Fruit fly (Drosophila melanogaster): ENCODE data around the gene CG7768.

The CG7768 gene

dm6 chr3L:14177476-14178179, 40.4 kb upstream of the CG7768 start (continued):
- TF ChIP-seq Dp (GFP tag; optimal IDR thresholded peaks at IDR 0.05): no peak
- TF ChIP-seq bab2 (GFP tag; optimal IDR thresholded peaks at IDR 0.05): no peak
- TF ChIP-seq croc (GFP tag; conservative IDR thresholded peaks at IDR 0.05): no peak
- TF ChIP-seq chinmo (GFP tag; IDR thresholded peaks at IDR 0.05; ENCODE audit: partially characterized antibody): peak; percentile 83; the same call in 2 of the 4 replicates
- TF ChIP-seq caup (GFP tag; optimal IDR thresholded peaks at IDR 0.05; ENCODE audit: severe bottlenecking): no peak
- TF ChIP-seq CG31388 (GFP tag; optimal IDR thresholded peaks at IDR 0.05): no peak
- no peak for TF ChIP-seq CG9876 (GFP tag; optimal IDR thresholded peaks at IDR 0.05)
- TF ChIP-seq CG4854 (GFP tag; optimal IDR thresholded peaks at IDR 0.05): no peak
- TF ChIP-seq cwo (GFP tag; optimal IDR thresholded peaks at IDR 0.05): no peak
- peak; percentile 2 for TF ChIP-seq nmo (GFP tag; optimal IDR thresholded peaks at IDR 0.05)

- TF ChIP-seq wor (GFP tag; IDR thresholded peaks at IDR 0.05) (no peak), CG4730 (GFP tag; IDR thresholded peaks at IDR 0.05) (no peak), CG3163 (GFP tag; optimal IDR thresholded peaks at IDR 0.05) (no peak), CG15011 (GFP tag; optimal IDR thresholded peaks at IDR 0.05) (no peak), Deaf1 (tag; optimal IDR thresholded peaks at IDR 0.05) (no peak), NFAT (GFP tag; IDR thresholded peaks at IDR 0.05) (no peak), CG4404 (GFP tag; IDR thresholded peaks at IDR 0.05) (no peak), CG18619 (GFP tag; optimal IDR thresholded peaks at IDR 0.05) (no peak), E2f2 (GFP tag; IDR thresholded peaks at IDR 0.05) (no peak), Mad (GFP tag; optimal IDR thresholded peaks at IDR 0.05) (no peak), NC2β (GFP tag; optimal IDR thresholded peaks at IDR 0.05) (no peak)
These were observed 39.5 kb upstream of the CG7768 start, which contains the start of gene D for dm6 chr3L:14178520-14178919. D (minus strand) TSS chr3L:14178620.

DNA sequence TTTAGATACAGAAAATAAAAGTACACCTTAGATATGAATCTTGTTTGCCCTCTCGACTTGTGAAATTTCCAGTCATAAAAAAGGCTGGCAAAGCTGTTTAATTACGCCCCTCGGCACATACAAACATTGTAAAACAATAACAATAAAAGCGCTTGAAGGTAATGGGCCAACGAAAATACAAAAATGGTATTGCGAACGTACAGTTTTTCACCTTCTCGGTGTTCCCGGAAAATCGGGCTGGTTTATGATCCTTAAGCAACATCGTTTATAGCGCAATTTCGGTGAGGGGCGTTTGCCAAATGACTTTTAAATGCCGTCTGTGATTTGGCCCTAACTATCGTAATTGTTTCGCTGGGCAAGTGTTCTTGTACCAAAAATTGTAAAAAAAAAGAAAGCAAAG, 33.0 kb upstream of the CG7768 start:
- TF ChIP-seq zf30C (GFP tag; optimal IDR thresholded peaks at IDR 0.05) (no peak), tll (GFP tag; optimal IDR thresholded peaks at IDR 0.05) (peak in 1 of 2 experiments; percentile 93), cad (GFP tag; optimal IDR thresholded peaks at IDR 0.05) (peak; percentile 96), CG13624 (GFP tag; optimal IDR thresholded peaks at IDR 0.05) (no peak), tx (GFP tag; optimal IDR thresholded peaks at IDR 0.05) (no peak), zen (tag; optimal IDR thresholded peaks at IDR 0.05) (peak; percentile 92), CG3281 (GFP tag; optimal IDR thresholded peaks at IDR 0.05) (no peak), Doc3 (GFP tag; IDR thresholded peaks at IDR 0.05; ENCODE audit: partially characterized antibody) (no peak), CG7271 (tag; optimal IDR thresholded peaks at IDR 0.05) (peak; percentile 86), CG10321 (GFP tag; IDR thresholded peaks at IDR 0.05) (0 out of 2 replicates have a peak, but pooled peaks have one; percentile 24), lola (GFP tag; optimal IDR thresholded peaks at IDR 0.05) (no peak)

DNA sequence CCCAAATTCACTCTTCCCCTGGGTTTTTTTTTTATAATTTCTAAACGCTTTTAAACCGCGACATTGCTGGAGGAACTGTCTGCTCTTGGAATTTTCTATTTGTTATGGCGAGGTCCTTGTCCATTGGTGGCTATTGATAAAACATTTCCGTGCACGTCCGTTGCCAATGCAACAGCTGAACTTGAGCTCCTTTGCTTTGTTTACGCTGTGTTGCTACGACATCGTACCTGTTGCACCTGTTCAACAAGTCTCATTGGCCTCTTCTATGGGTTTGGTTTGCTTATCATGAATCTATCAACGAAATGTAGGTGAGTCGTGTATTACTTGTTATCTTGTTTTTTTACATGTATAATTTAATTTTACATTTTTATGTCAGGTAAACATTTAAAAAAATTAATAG, 28.6 kb upstream of the CG7768 start, which contains the start of gene nan:
nan (minus strand) TSS at position 218 of the 400 bp plus-strand sequence.
- TF ChIP-seq ac (GFP tag; optimal IDR thresholded peaks at IDR 0.05): peak; percentile 25
- TF ChIP-seq scrt (GFP tag; optimal IDR thresholded peaks at IDR 0.05): peak; percentile 87
- TF ChIP-seq grn (GFP tag; optimal IDR thresholded peaks at IDR 0.05): peak; percentile 44
- TF ChIP-seq CG3163 (GFP tag; optimal IDR thresholded peaks at IDR 0.05): no peak

Data from whole organism, embryonic.